Fruit fly (Drosophila melanogaster) whole organism, embryonic: ENCODE data around the gene Rtnl1.

Source experiments
- ATbp ChIP-seq: fragments of 200-800 bp; sonication (Bioruptor generic); optimal IDR thresholded peaks from 2 replicates; lab custom pipeline; 2017; ENCODE audit warnings: missing biosample characterization, mild to moderate bottlenecking, missing genetic modification characterization, missing genetic modification reagents
- Bdp1 ChIP-seq: fragments of 200-800 bp; sonication (Bioruptor generic); optimal IDR thresholded peaks from 3 replicates; lab custom pipeline; 2016; ENCODE audit warnings: missing biosample characterization, missing genetic modification characterization
- Blimp-1 ChIP-seq: fragments of 200-800 bp; sonication (Bioruptor generic); optimal IDR thresholded peaks from 3 replicates; lab custom pipeline; 2018; ENCODE audit warnings: missing biosample characterization, missing genetic modification characterization, mild to moderate bottlenecking, moderate library complexity, missing genetic modification reagents
- CG10267 ChIP-seq: fragments of 200-800 bp; sonication (Bioruptor generic); optimal IDR thresholded peaks from 2 replicates; lab custom pipeline; 2018; ENCODE audit warnings: missing biosample characterization, mild to moderate bottlenecking, missing genetic modification characterization, moderate library complexity
- CG1233 ChIP-seq: fragments of 200-800 bp; sonication (Bioruptor generic); optimal IDR thresholded peaks from 4 replicates; lab custom pipeline; 2018; ENCODE audit warnings: missing biosample characterization, mild to moderate bottlenecking, missing genetic modification characterization
- CG13123 ChIP-seq: fragments of 200-800 bp; sonication (Bioruptor generic); optimal IDR thresholded peaks from 2 replicates; lab custom pipeline; 2016; ENCODE audit warnings: missing biosample characterization, missing genetic modification characterization
- CG14441 ChIP-seq: fragments of 200-800 bp; sonication (Bioruptor generic); IDR thresholded peaks from 2 replicates; pipeline ENCODE4 v1.3.6; 2022; ENCODE audit warnings: missing biosample characterization, missing genetic modification characterization
- CG14860 ChIP-seq: fragments of 200-800 bp; sonication (Bioruptor generic); IDR thresholded peaks from 3 replicates; pipeline ENCODE4 v1.3.6; 2022; ENCODE audit warnings: missing biosample characterization, missing genetic modification characterization; ENCODE audit not compliant: partially characterized antibody
- CG15073 ChIP-seq: fragments of 200-800 bp; sonication (Bioruptor generic); optimal IDR thresholded peaks from 2 replicates; lab custom pipeline; 2016; ENCODE audit warnings: missing biosample characterization, missing genetic modification characterization
- CG17568 ChIP-seq: fragments of 200-800 bp; sonication (Bioruptor generic); optimal IDR thresholded peaks from 2 replicates; lab custom pipeline; 2018; ENCODE audit warnings: missing biosample characterization, mild to moderate bottlenecking, missing genetic modification characterization, moderate library complexity
- CG17912 ChIP-seq: fragments of 200-800 bp; sonication (Bioruptor generic); optimal IDR thresholded peaks from 2 replicates; lab custom pipeline; 2018; ENCODE audit warnings: missing biosample characterization, mild to moderate bottlenecking, missing genetic modification characterization
- CG18476 ChIP-seq: fragments of 200-800 bp; sonication (Bioruptor generic); optimal IDR thresholded peaks from 2 replicates; lab custom pipeline; 2016; ENCODE audit warnings: missing biosample characterization, mild to moderate bottlenecking, missing genetic modification characterization
- CG18619 ChIP-seq: fragments of 200-800 bp; sonication (Bioruptor generic); optimal IDR thresholded peaks from 3 replicates; lab custom pipeline; 2017; ENCODE audit warnings: missing biosample characterization, mild to moderate bottlenecking, missing genetic modification characterization
- CG2202 ChIP-seq: fragments of 200-800 bp; sonication (Bioruptor generic); optimal IDR thresholded peaks from 2 replicates; lab custom pipeline; 2018; ENCODE audit warnings: missing biosample characterization, mild to moderate bottlenecking, missing genetic modification characterization
- CG2875 ChIP-seq: fragments of 200-800 bp; sonication (Bioruptor generic); optimal IDR thresholded peaks from 2 replicates; lab custom pipeline; 2017; ENCODE audit warnings: missing biosample characterization, mild to moderate bottlenecking, missing genetic modification characterization, missing genetic modification reagents
- CG30431 ChIP-seq: fragments of 200-800 bp; sonication (Bioruptor generic); optimal IDR thresholded peaks from 2 replicates; lab custom pipeline; 2017; ENCODE audit warnings: missing biosample characterization, missing genetic modification characterization
- CG31224 ChIP-seq: fragments of 200-800 bp; sonication (Bioruptor generic); IDR thresholded peaks from 2 replicates; pipeline ENCODE4 v1.3.6; 2022; ENCODE audit warnings: missing biosample characterization, missing genetic modification characterization
- CG3281 ChIP-seq: fragments of 200-800 bp; sonication (Bioruptor generic); optimal IDR thresholded peaks from 3 replicates; lab custom pipeline; 2017; ENCODE audit warnings: missing biosample characterization, mild to moderate bottlenecking, missing genetic modification characterization
- CG43689 ChIP-seq: fragments of 200-800 bp; sonication (Bioruptor generic); IDR thresholded peaks from 2 replicates; pipeline ENCODE4 v1.3.6; 2022; ENCODE audit warnings: missing biosample characterization, missing genetic modification characterization
- CG5180 ChIP-seq: fragments of 200-800 bp; sonication (Bioruptor generic); optimal IDR thresholded peaks from 3 replicates; lab custom pipeline; 2017; ENCODE audit warnings: missing biosample characterization, missing genetic modification characterization, mild to moderate bottlenecking, moderate library complexity, missing genetic modification reagents
- CG6689 ChIP-seq: fragments of 200-800 bp; sonication (Bioruptor generic); IDR thresholded peaks from 2 replicates; pipeline ENCODE4 v1.3.6; 2022; ENCODE audit warnings: missing biosample characterization, missing genetic modification characterization
- CG7372 ChIP-seq: fragments of 200-800 bp; sonication (Bioruptor generic); IDR thresholded peaks from 2 replicates; pipeline ENCODE4 v1.3.6; 2022; ENCODE audit warnings: missing biosample characterization, missing genetic modification characterization
- Deaf1 ChIP-seq: fragments of 200-800 bp; optimal IDR thresholded peaks from 3 replicates; lab custom pipeline; 2019; ENCODE audit warnings: missing biosample characterization, mild to moderate bottlenecking, missing genetic modification characterization, moderate library complexity
- HHEX ChIP-seq: fragments of 200-800 bp; sonication (Bioruptor generic); optimal IDR thresholded peaks from 3 replicates; lab custom pipeline; 2017; ENCODE audit warnings: missing biosample characterization, mild to moderate bottlenecking, missing genetic modification characterization, missing genetic modification reagents
- Jarid2 ChIP-seq: fragments of 200-800 bp; sonication (Bioruptor generic); optimal IDR thresholded peaks from 3 replicates; lab custom pipeline; 2017; ENCODE audit warnings: mild to moderate bottlenecking, missing biosample characterization, missing genetic modification reagents, missing genetic modification characterization
- Lhr ChIP-seq: fragments of 200-800 bp; sonication (Bioruptor generic); optimal IDR thresholded peaks from 3 replicates; lab custom pipeline; 2017; ENCODE audit warnings: mild to moderate bottlenecking, missing biosample characterization, missing genetic modification reagents, missing genetic modification characterization
- Lpt ChIP-seq: fragments of >200 bp; optimal IDR thresholded peaks from 2 replicates; lab custom pipeline; 2018; ENCODE audit warnings: missing biosample characterization, missing genetic modification characterization
- Meics ChIP-seq: fragments of 200-800 bp; sonication (Bioruptor generic); optimal IDR thresholded peaks from 2 replicates; lab custom pipeline; 2017; ENCODE audit warnings: missing biosample characterization, mild to moderate bottlenecking, missing genetic modification characterization
- NC2β ChIP-seq: fragments of 200-800 bp; sonication (Bioruptor generic); optimal IDR thresholded peaks from 2 replicates; lab custom pipeline; 2016; ENCODE audit warnings: missing biosample characterization, missing genetic modification characterization
- Sox102F ChIP-seq: fragments of 200-800 bp; sonication (Bioruptor generic); optimal IDR thresholded peaks from 2 replicates; lab custom pipeline; 2018; ENCODE audit warnings: missing biosample characterization, mild to moderate bottlenecking, missing genetic modification characterization, moderate library complexity
- Sry-β ChIP-seq: fragments of 200-800 bp; sonication (Bioruptor generic); optimal IDR thresholded peaks from 2 replicates; lab custom pipeline; 2018; ENCODE audit warnings: missing biosample characterization, mild to moderate bottlenecking, missing genetic modification characterization, moderate library complexity
- ap ChIP-seq: fragments of 200-800 bp; sonication (Bioruptor generic); IDR thresholded peaks from 2 replicates; pipeline ENCODE4 v1.3.6; 2022; ENCODE audit warnings: missing biosample characterization, missing genetic modification characterization
- ase ChIP-seq: fragments of 200-800 bp; sonication (Bioruptor generic); IDR thresholded peaks from 3 replicates; pipeline ENCODE4 v1.3.6; 2022; ENCODE audit warnings: missing biosample characterization, missing genetic modification characterization
- corto ChIP-seq: fragments of 200-800 bp; sonication (Bioruptor generic); optimal IDR thresholded peaks from 2 replicates; lab custom pipeline; 2016; ENCODE audit warnings: missing biosample characterization, mild to moderate bottlenecking, missing genetic modification characterization, moderate library complexity
- dimm ChIP-seq: fragments of 200-800 bp; sonication (Bioruptor generic); IDR thresholded peaks from 2 replicates; pipeline ENCODE4 v1.3.6; 2022; ENCODE audit warnings: missing biosample characterization, missing genetic modification characterization
- fd64A ChIP-seq: fragments of 200-800 bp; sonication (Bioruptor generic); optimal IDR thresholded peaks from 3 replicates; lab custom pipeline; 2018; ENCODE audit warnings: missing biosample characterization, mild to moderate bottlenecking, missing genetic modification characterization
- gce ChIP-seq: fragments of 200-800 bp; sonication (Bioruptor generic); IDR thresholded peaks from 3 replicates; pipeline ENCODE4 v1.3.6; 2022; ENCODE audit warnings: missing biosample characterization, missing genetic modification characterization
- kay ChIP-seq: fragments of 200-800 bp; sonication (Bioruptor generic); optimal IDR thresholded peaks from 2 replicates; lab custom pipeline; 2016; ENCODE audit warnings: missing biosample characterization, missing genetic modification characterization
- p53 ChIP-seq: fragments of 200-800 bp; sonication (Bioruptor generic); optimal IDR thresholded peaks from 2 replicates; lab custom pipeline; 2016; ENCODE audit warnings: missing biosample characterization, missing genetic modification characterization
- peb ChIP-seq: fragments of 200-800 bp; sonication (Bioruptor generic); IDR thresholded peaks from 2 replicates; pipeline ENCODE4 v1.3.6; 2022; ENCODE audit warnings: missing biosample characterization, missing genetic modification characterization
- pnt ChIP-seq: fragments of 200-800 bp; sonication (Bioruptor generic); optimal IDR thresholded peaks from 3 replicates; lab custom pipeline; 2016; ENCODE audit warnings: missing biosample characterization, missing genetic modification characterization
- repo ChIP-seq: fragments of 200-800 bp; sonication (Bioruptor generic); optimal IDR thresholded peaks from 2 replicates; lab custom pipeline; 2016; ENCODE audit warnings: missing biosample characterization, missing genetic modification characterization
- row ChIP-seq: fragments of 200-800 bp; sonication (Bioruptor generic); IDR thresholded peaks from 3 replicates; pipeline ENCODE4 v1.3.6; 2022; ENCODE audit warnings: missing biosample characterization, missing genetic modification characterization
- sima ChIP-seq: fragments of 200-800 bp; sonication (Bioruptor generic); optimal IDR thresholded peaks from 2 replicates; lab custom pipeline; 2016; ENCODE audit warnings: missing biosample characterization, missing genetic modification characterization
- slp2 ChIP-seq: fragments of 200-800 bp; sonication (Bioruptor generic); optimal IDR thresholded peaks from 2 replicates; lab custom pipeline; 2016; ENCODE audit warnings: missing biosample characterization, missing genetic modification characterization
- toy ChIP-seq: fragments of 200-800 bp; sonication (Bioruptor generic); IDR thresholded peaks from 2 replicates; pipeline ENCODE4 v1.3.6; 2022; ENCODE audit warnings: missing biosample characterization, missing genetic modification characterization
- tx ChIP-seq: fragments of 200-800 bp; sonication (Bioruptor generic); optimal IDR thresholded peaks from 2 replicates; lab custom pipeline; 2016; ENCODE audit warnings: missing biosample characterization, missing genetic modification characterization
- wek ChIP-seq: fragments of 200-800 bp; sonication (Bioruptor generic); optimal IDR thresholded peaks from 3 replicates; lab custom pipeline; 2018; ENCODE audit warnings: missing biosample characterization, mild to moderate bottlenecking, missing genetic modification characterization, moderate library complexity
- zfh1 ChIP-seq: fragments of 200-800 bp; sonication (Bioruptor generic); IDR thresholded peaks from 3 replicates; pipeline ENCODE4 v1.3.6; 2022; ENCODE audit warnings: missing biosample characterization, missing genetic modification characterization

Gene Rtnl1

dm6 chr2L:4997401-4998259, 11.9 kb downstream of the Rtnl1 start (continued):
- TF ChIP-seq wek (GFP tag; lab: Kevin White, UChicago) (peak; percentile 96), Deaf1 (tag; lab: Kevin White, UChicago) (peak; percentile 98), CG13123 (peak; percentile 98), CG17568 (GFP tag; lab: Kevin White, UChicago) (peak; percentile 97), CG31224 (GFP tag; lab: Robert Waterston, UW) (peak; percentile 97), dimm (GFP tag; lab: Robert Waterston, UW) (peak; percentile 98), Lhr (peak; percentile 97), repo (GFP tag; lab: Kevin White, UChicago) (peak; percentile 99), Sox102F (GFP tag; lab: Kevin White, UChicago) (peak; percentile 99), CG3281 (peak; percentile 99), Meics (GFP tag; lab: Kevin White, UChicago) (peak; percentile 99), CG1233 (GFP tag; lab: Kevin White, UChicago) (peak; percentile 99), CG10267 (tag; lab: Kevin White, UChicago) (peak; percentile 96), CG17912 (GFP tag; lab: Kevin White, UChicago) (peak; percentile 96), CG5180 (GFP tag; lab: Kevin White, UChicago) (peak; percentile 93), ase (GFP tag; lab: Robert Waterston, UW) (peak; percentile 100), CG18476 (GFP tag; lab: Kevin White, UChicago) (peak; percentile 100), NC2β (GFP tag; lab: Kevin White, UChicago) (peak; percentile 99), CG2202 (peak; percentile 99), row (GFP tag; lab: Robert Waterston, UW) (peak; percentile 99), CG6689 (GFP tag; lab: Robert Waterston, UW) (peak; percentile 99), gce (peak; percentile 99), CG7372 (GFP tag; lab: Robert Waterston, UW) (peak; percentile 99), CG14441 (GFP tag; lab: Robert Waterston, UW) (peak; percentile 99), zfh1 (peak; percentile 100), CG15073 (GFP tag; lab: Kevin White, UChicago) (peak; percentile 91), fd64A (GFP tag; lab: Kevin White, UChicago) (peak; percentile 98), kay (GFP tag; lab: Kevin White, UChicago) (peak; percentile 97), CG43689 (peak; percentile 98), CG18619 (GFP tag; lab: Kevin White, UChicago) (peak; percentile 98), ATbp (peak; percentile 99), ap (GFP tag; lab: Robert Waterston, UW) (peak; percentile 99), peb (GFP tag; lab: Robert Waterston, UW) (peak; percentile 99), toy (peak; percentile 95), CG2875 (peak; percentile 99), Sry-β (peak; percentile 78), slp2 (peak; percentile 99), p53 (GFP tag; lab: Kevin White, UChicago) (peak; percentile 98), tx (GFP tag; lab: Kevin White, UChicago) (peak; percentile 99), Jarid2 (GFP tag; lab: Kevin White, UChicago) (peak; percentile 94), corto (peak; percentile 95), HHEX (GFP tag; lab: Kevin White, UChicago) (peak; percentile 99), sima (peak; percentile 97), CG30431 (peak; percentile 99), CG14860 (peak; percentile 65), pnt (GFP tag; lab: Kevin White, UChicago) (peak; percentile 99), Bdp1 (GFP tag; lab: Kevin White, UChicago) (peak; percentile 94), Blimp-1 (GFP tag; lab: Kevin White, UChicago) (peak; percentile 98), Lpt (GFP tag; lab: Kevin White, UChicago) (no peak)
